Fruit fly (Drosophila melanogaster) whole organism, embryonic: ENCODE results near the gene RpS12.

ENCODE experiments used
- Atf3 ChIP-seq: fragments of 200-800 bp; sonication (Bioruptor generic); optimal IDR thresholded peaks from 3 replicates; lab custom pipeline; 2016; ENCODE audit warnings: missing biosample characterization, missing genetic modification characterization
- B-H2 ChIP-seq: fragments of 200-800 bp; sonication (Bioruptor generic); optimal IDR thresholded peaks from 2 replicates; lab custom pipeline; 2018; ENCODE audit warnings: missing biosample characterization, mild to moderate bottlenecking, missing genetic modification characterization
- Bdp1 ChIP-seq: fragments of 200-800 bp; sonication (Bioruptor generic); optimal IDR thresholded peaks from 3 replicates; lab custom pipeline; 2016; ENCODE audit warnings: missing biosample characterization, missing genetic modification characterization
- Bteb2 ChIP-seq: fragments of 200-800 bp; sonication (Bioruptor generic); optimal IDR thresholded peaks from 2 replicates; lab custom pipeline; 2016; ENCODE audit warnings: missing biosample characterization, missing genetic modification characterization
- CG10209 ChIP-seq: fragments of 200-800 bp; sonication (Bioruptor generic); optimal IDR thresholded peaks from 3 replicates; lab custom pipeline; 2017; ENCODE audit warnings: missing biosample characterization, mild to moderate bottlenecking, missing genetic modification characterization, missing genetic modification reagents
- CG10431 ChIP-seq: fragments of 200-800 bp; sonication (Bioruptor generic); optimal IDR thresholded peaks from 3 replicates; lab custom pipeline; 2018; ENCODE audit warnings: missing biosample characterization, mild to moderate bottlenecking, missing genetic modification characterization
- CG10565 ChIP-seq: fragments of 200-800 bp; sonication (Bioruptor generic); optimal IDR thresholded peaks from 3 replicates; lab custom pipeline; 2016; ENCODE audit warnings: missing biosample characterization, mild to moderate bottlenecking, missing genetic modification characterization
- CG10654 ChIP-seq: fragments of 200-800 bp; sonication (Bioruptor generic); optimal IDR thresholded peaks from 2 replicates; lab custom pipeline; 2016; ENCODE audit warnings: missing biosample characterization, missing genetic modification characterization
- CG11093 ChIP-seq: fragments of 200-800 bp; sonication (Bioruptor generic); IDR thresholded peaks from 3 replicates; pipeline ENCODE4 v1.3.6; 2022; ENCODE audit warnings: missing biosample characterization, missing genetic modification characterization
- CG11456 ChIP-seq: fragments of 200-800 bp; sonication (Bioruptor generic); IDR thresholded peaks from 3 replicates; pipeline ENCODE4 v1.3.6; 2022; ENCODE audit warnings: missing biosample characterization, missing genetic modification characterization
- CG11723 ChIP-seq: fragments of 200-800 bp; sonication (Bioruptor generic); optimal IDR thresholded peaks from 2 replicates; lab custom pipeline; 2017; ENCODE audit warnings: missing biosample characterization, mild to moderate bottlenecking, missing genetic modification characterization
- CG12155 ChIP-seq: fragments of 200-800 bp; sonication (Bioruptor generic); optimal IDR thresholded peaks from 3 replicates; lab custom pipeline; 2016; ENCODE audit warnings: missing biosample characterization, missing genetic modification characterization
- CG1529 ChIP-seq: fragments of 200-800 bp; sonication (Bioruptor generic); optimal IDR thresholded peaks from 3 replicates; lab custom pipeline; 2018; ENCODE audit warnings: missing biosample characterization, missing genetic modification characterization
- CG15479 ChIP-seq: fragments of 200-800 bp; sonication (Bioruptor generic); optimal IDR thresholded peaks from 3 replicates; lab custom pipeline; 2019; ENCODE audit warnings: missing biosample characterization, mild to moderate bottlenecking, missing genetic modification characterization, moderate library complexity
- CG17186 ChIP-seq: fragments of 200-800 bp; sonication (Bioruptor generic); optimal IDR thresholded peaks from 3 replicates; lab custom pipeline; 2017; ENCODE audit warnings: missing biosample characterization, missing genetic modification reagents, missing genetic modification characterization
- CG17385 ChIP-seq: fragments of 200-800 bp; sonication (Bioruptor generic); optimal IDR thresholded peaks from 3 replicates; lab custom pipeline; 2018; ENCODE audit warnings: missing biosample characterization, mild to moderate bottlenecking, missing genetic modification characterization
- CG1832 ChIP-seq: fragments of 200-800 bp; sonication (Bioruptor generic); optimal IDR thresholded peaks from 2 replicates; lab custom pipeline; 2017; ENCODE audit warnings: missing biosample characterization, mild to moderate bottlenecking, missing genetic modification characterization, inconsistent platforms
- CG18764 ChIP-seq: fragments of 200-800 bp; sonication (Bioruptor generic); optimal IDR thresholded peaks from 3 replicates; lab custom pipeline; 2016; ENCODE audit warnings: missing biosample characterization, missing genetic modification characterization
- CG2120 ChIP-seq: fragments of 200-800 bp; sonication (Bioruptor generic); optimal IDR thresholded peaks from 3 replicates; lab custom pipeline; 2016; ENCODE audit warnings: missing biosample characterization, missing genetic modification characterization
- CG3163 ChIP-seq: fragments of 200-800 bp; sonication (Bioruptor generic); optimal IDR thresholded peaks from 3 replicates; lab custom pipeline; 2016; ENCODE audit warnings: missing biosample characterization, missing genetic modification characterization
- CG34422 ChIP-seq: fragments of 200-800 bp; sonication (Bioruptor generic); IDR thresholded peaks from 3 replicates; pipeline ENCODE4 v1.3.6; 2022; ENCODE audit warnings: missing biosample characterization, missing genetic modification characterization
- CG43689 ChIP-seq: fragments of 200-800 bp; sonication (Bioruptor generic); IDR thresholded peaks from 2 replicates; pipeline ENCODE4 v1.3.6; 2022; ENCODE audit warnings: missing biosample characterization, missing genetic modification characterization
- CG8281 ChIP-seq: fragments of 200-800 bp; sonication (Bioruptor generic); optimal IDR thresholded peaks from 2 replicates; lab custom pipeline; 2018; ENCODE audit warnings: missing biosample characterization, mild to moderate bottlenecking, missing genetic modification characterization, moderate library complexity
- CG9215 ChIP-seq: fragments of 200-800 bp; sonication (Bioruptor generic); IDR thresholded peaks from 2 replicates; pipeline ENCODE4 v1.3.6; 2022; ENCODE audit warnings: missing biosample characterization, missing genetic modification characterization
- Elba2 ChIP-seq: fragments of 200-800 bp; sonication (Bioruptor generic); optimal IDR thresholded peaks from 3 replicates; lab custom pipeline; 2016; ENCODE audit warnings: missing biosample characterization, missing genetic modification characterization
- Ets65A ChIP-seq: fragments of 200-800 bp; sonication (Bioruptor generic); peaks from one replicate; lab custom pipeline; 2016; ENCODE audit warnings: missing biosample characterization, missing genetic modification characterization
- Ets97D ChIP-seq: fragments of 200-800 bp; sonication (Bioruptor generic); optimal IDR thresholded peaks from 3 replicates; lab custom pipeline; 2016; ENCODE audit warnings: missing biosample characterization, missing genetic modification characterization
- Fer3 ChIP-seq: fragments of 200-800 bp; sonication (Bioruptor generic); optimal IDR thresholded peaks from 2 replicates; lab custom pipeline; 2018; ENCODE audit warnings: missing biosample characterization, mild to moderate bottlenecking, missing genetic modification characterization, moderate library complexity
- GATAe ChIP-seq: fragments of 200-800 bp; sonication (Bioruptor generic); conservative IDR thresholded peaks from 2 replicates; pipeline ENCODE4 v1.3.6; 2022; ENCODE audit warnings: missing biosample characterization, missing genetic modification characterization
- HLH4C ChIP-seq: fragments of 200-800 bp; sonication (Bioruptor generic); IDR thresholded peaks from 3 replicates; pipeline ENCODE4 v1.3.6; 2022; ENCODE audit warnings: missing biosample characterization, missing genetic modification characterization; ENCODE audit not compliant: partially characterized antibody
- Mes4 ChIP-seq: fragments of 200-800 bp; sonication (Bioruptor generic); optimal IDR thresholded peaks from 2 replicates; lab custom pipeline; 2016; ENCODE audit warnings: missing biosample characterization, missing genetic modification characterization
- NC2β ChIP-seq: fragments of 200-800 bp; sonication (Bioruptor generic); optimal IDR thresholded peaks from 2 replicates; lab custom pipeline; 2016; ENCODE audit warnings: missing biosample characterization, missing genetic modification characterization
- Ptx1 ChIP-seq: fragments of 200-800 bp; sonication (Bioruptor generic); IDR thresholded peaks from 2 replicates; pipeline ENCODE4 v1.3.6; 2022; ENCODE audit warnings: missing biosample characterization, missing genetic modification characterization
- Sox100B ChIP-seq: fragments of 200-800 bp; sonication (Bioruptor generic); optimal IDR thresholded peaks from 3 replicates; lab custom pipeline; 2018; ENCODE audit warnings: missing biosample characterization, mild to moderate bottlenecking, missing genetic modification characterization
- Sry-β ChIP-seq: fragments of 200-800 bp; sonication (Bioruptor generic); optimal IDR thresholded peaks from 2 replicates; lab custom pipeline; 2018; ENCODE audit warnings: missing biosample characterization, mild to moderate bottlenecking, missing genetic modification characterization, moderate library complexity
- Sry-δ ChIP-seq: fragments of 200-800 bp; sonication (Bioruptor generic); optimal IDR thresholded peaks from 2 replicates; lab custom pipeline; 2016; ENCODE audit warnings: missing biosample characterization, missing genetic modification characterization
- ac ChIP-seq: fragments of 200-800 bp; sonication (Bioruptor generic); optimal IDR thresholded peaks from 3 replicates; lab custom pipeline; 2017; ENCODE audit warnings: missing biosample characterization, mild to moderate bottlenecking, missing genetic modification characterization
- al ChIP-seq: fragments of 200-800 bp; sonication (Bioruptor generic); IDR thresholded peaks from 2 replicates; pipeline ENCODE4 v1.3.6; 2022; ENCODE audit warnings: missing biosample characterization, missing genetic modification characterization
- ase ChIP-seq: fragments of 200-800 bp; sonication (Bioruptor generic); IDR thresholded peaks from 3 replicates; pipeline ENCODE4 v1.3.6; 2022; ENCODE audit warnings: missing biosample characterization, missing genetic modification characterization
- crc ChIP-seq: fragments of 200-800 bp; sonication (Bioruptor generic); optimal IDR thresholded peaks from 2 replicates; lab custom pipeline; 2016; ENCODE audit warnings: missing biosample characterization, missing genetic modification characterization
- h ChIP-seq: fragments of >200 bp; optimal IDR thresholded peaks from 2 replicates; lab custom pipeline; 2017
- ind ChIP-seq: fragments of 200-800 bp; sonication (Bioruptor generic); optimal IDR thresholded peaks from 3 replicates; lab custom pipeline; 2016; ENCODE audit warnings: missing biosample characterization, missing genetic modification characterization
- maf-S ChIP-seq: fragments of 200-800 bp; sonication (Bioruptor generic); optimal IDR thresholded peaks from 2 replicates; lab custom pipeline; 2016; ENCODE audit warnings: missing biosample characterization, missing genetic modification characterization
- org-1 ChIP-seq: fragments of 200-800 bp; sonication (Bioruptor generic); optimal IDR thresholded peaks from 2 replicates; lab custom pipeline; 2017; ENCODE audit warnings: missing biosample characterization, missing genetic modification characterization
- pita ChIP-seq: fragments of 200-800 bp; sonication (Bioruptor generic); optimal IDR thresholded peaks from 2 replicates; lab custom pipeline; 2017; ENCODE audit warnings: missing biosample characterization, mild to moderate bottlenecking, missing genetic modification characterization
- shn ChIP-seq: fragments of 200-800 bp; sonication (Bioruptor generic); optimal IDR thresholded peaks from 3 replicates; lab custom pipeline; 2016; ENCODE audit warnings: missing biosample characterization, missing genetic modification characterization
- sob ChIP-seq: fragments of 200-800 bp; sonication (Bioruptor generic); IDR thresholded peaks from 2 replicates; pipeline ENCODE4 v1.3.6; 2022; ENCODE audit warnings: missing biosample characterization, missing genetic modification characterization
- stc ChIP-seq: fragments of 200-800 bp; sonication (Bioruptor generic); IDR thresholded peaks from 2 replicates; pipeline ENCODE4 v1.3.6; 2022; ENCODE audit warnings: missing biosample characterization, missing genetic modification characterization
- tio ChIP-seq: fragments of 200-800 bp; sonication (Bioruptor generic); optimal IDR thresholded peaks from 2 replicates; lab custom pipeline; 2017; ENCODE audit warnings: missing biosample characterization, missing genetic modification characterization, inconsistent platforms
- unc-4 ChIP-seq: fragments of 200-800 bp; sonication (Bioruptor generic); IDR thresholded peaks from 2 replicates; pipeline ENCODE4 v1.3.6; 2022; ENCODE audit warnings: missing biosample characterization, missing genetic modification characterization; ENCODE audit not compliant: partially characterized antibody

Gene RpS12

DNA sequence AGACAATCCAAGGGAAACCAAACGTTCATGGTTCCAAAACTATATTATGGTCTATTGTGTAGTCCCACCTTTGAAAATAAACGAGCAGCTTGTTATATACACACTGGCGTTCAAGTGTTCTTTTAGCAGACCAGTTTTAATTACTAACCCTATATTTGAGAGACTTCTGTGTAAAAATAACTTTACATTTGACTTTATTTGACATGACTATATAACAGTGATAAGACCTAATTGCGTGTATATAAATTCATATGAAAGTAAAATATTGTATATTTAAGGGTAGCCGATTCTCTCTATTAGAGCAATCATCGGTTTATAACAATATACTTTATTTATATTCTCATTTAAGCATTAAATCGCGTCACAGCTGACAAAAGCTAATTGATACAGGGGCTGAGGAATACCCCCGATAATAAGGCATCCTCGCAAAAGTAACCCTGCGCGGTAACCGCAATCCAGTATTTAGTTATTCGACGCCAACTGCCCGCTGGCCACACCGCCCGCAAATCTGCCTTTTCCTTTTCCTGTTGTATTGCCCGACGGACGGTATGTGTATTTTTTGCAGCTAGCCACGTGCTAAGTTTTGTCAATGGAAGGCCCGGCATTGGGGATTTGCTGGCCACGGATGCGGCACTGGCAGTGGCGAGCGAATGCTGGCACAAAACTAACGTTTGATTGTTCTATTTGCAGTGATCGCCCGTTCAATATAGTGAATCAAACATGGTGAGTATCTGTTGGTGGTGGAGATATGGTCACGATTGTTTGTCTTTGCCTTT is 18.3 kb downstream of the RpS12 start, which contains the start of gene RpS4 (continued):
- TF ChIP-seq Sox100B (peak; percentile 80), stc (GFP tag; lab: Robert Waterston, UW) (peak; percentile 84), shn (GFP tag; lab: Kevin White, UChicago) (peak; percentile 73), Bteb2 (peak; percentile 72), Mes4 (GFP tag; lab: Kevin White, UChicago) (peak; percentile 95), Bdp1 (peak; percentile 81), CG11456 (GFP tag; lab: Robert Waterston, UW) (peak; percentile 95), CG10565 (no peak), GATAe (GFP tag; lab: Robert Waterston, UW) (peak; percentile 43; the same call in 1 of the 2 replicates), maf-S (GFP tag; lab: Kevin White, UChicago) (peak; percentile 64), Fer3 (tag; lab: Kevin White, UChicago) (peak; percentile 89), NC2β (peak; percentile 97), ase (peak; percentile 83), CG34422 (GFP tag; lab: Robert Waterston, UW) (peak; percentile 88), ind (GFP tag; lab: Kevin White, UChicago) (peak; percentile 70), ac (GFP tag; lab: Kevin White, UChicago) (peak; percentile 92), unc-4 (GFP tag; lab: Robert Waterston, UW) (no peak), Ptx1 (peak; percentile 73), CG17186 (GFP tag; lab: Kevin White, UChicago) (peak; percentile 94), org-1 (GFP tag; lab: Kevin White, UChicago) (peak; percentile 90), CG10654 (peak; percentile 74), Atf3 (GFP tag; lab: Kevin White, UChicago) (peak; percentile 75), CG10209 (peak; percentile 90), CG15479 (GFP tag; lab: Kevin White, UChicago) (peak; percentile 34), CG17385 (peak; percentile 92), al (GFP tag; lab: Robert Waterston, UW) (peak; percentile 67), Elba2 (GFP tag; lab: Kevin White, UChicago) (peak; percentile 38), CG3163 (GFP tag; lab: Kevin White, UChicago) (peak; percentile 62), CG10431 (GFP tag; lab: Kevin White, UChicago) (peak; percentile 98), CG11723 (GFP tag; lab: Kevin White, UChicago) (peak; percentile 93), pita (GFP tag; lab: Kevin White, UChicago) (peak; percentile 21), h (no peak), CG11093 (GFP tag; lab: Robert Waterston, UW) (peak; percentile 49; the same call in 2 of the 3 replicates), Sry-β (GFP tag; lab: Kevin White, UChicago) (peak; percentile 71), CG2120 (GFP tag; lab: Kevin White, UChicago) (peak; percentile 71), Sry-δ (GFP tag; lab: Kevin White, UChicago) (peak; percentile 54), B-H2 (GFP tag; lab: Kevin White, UChicago) (peak; percentile 98), Ets97D (GFP tag; lab: Kevin White, UChicago) (peak; percentile 99), CG1529 (GFP tag; lab: Kevin White, UChicago) (peak; percentile 89), CG18764 (GFP tag; lab: Kevin White, UChicago) (peak; percentile 69), tio (GFP tag; lab: Kevin White, UChicago) (no peak), CG8281 (tag; lab: Kevin White, UChicago) (peak; percentile 73), HLH4C (GFP tag; lab: Robert Waterston, UW) (peak; percentile 35; the same call in 1 of the 3 replicates), crc (peak; percentile 72), CG12155 (GFP tag; lab: Kevin White, UChicago) (peak; percentile 62), sob (peak; percentile 92), CG9215 (peak; percentile 78), CG1832 (no peak), Ets65A (peak; percentile 98), CG43689 (GFP tag; lab: Robert Waterston, UW) (peak; percentile 72; the same call in 1 of the 2 replicates)
